Worm (Caenorhabditis elegans) whole organism, early embryonic: ENCODE results near the gene smcl-1.

Experiments
- ceh-13 ChIP-seq: fragments of 200-800 bp; sonication (Bioruptor generic); optimal IDR thresholded peaks from 2 replicates; lab custom pipeline; 2018; ENCODE audit warnings: mild to moderate bottlenecking, missing genetic modification characterization, missing compliant biosample characterization
- flt-1 ChIP-seq: fragments of 200-800 bp; sonication (Bioruptor generic); IDR thresholded peaks from 2 replicates; pipeline ENCODE4 v1.3.6; 2022; ENCODE audit warnings: missing genetic modification characterization, missing compliant biosample characterization
- hmbx-1 ChIP-seq: sonication (generic microtip); optimal IDR thresholded peaks from 2 replicates; lab custom pipeline; 2016; ENCODE audit warnings: mild to moderate bottlenecking, missing genetic modification characterization, missing compliant biosample characterization
- tbx-11 ChIP-seq: fragments of 200-800 bp; sonication (Bioruptor generic); IDR thresholded peaks from 2 replicates; pipeline ENCODE4 v1.3.6; 2022; ENCODE audit warnings: missing genetic modification characterization, missing compliant biosample characterization

ce11 chrX:11693092-11693491 lies at the start of gene smcl-1:
- TF ChIP-seq flt-1 (GFP tag; lab: Robert Waterston, UW) (no peak), tbx-11 (GFP tag; lab: Robert Waterston, UW) (no peak), hmbx-1 (tag; lab: Kevin White, UChicago) (no peak), ceh-13 (GFP tag; lab: Kevin White, UChicago) (no peak)
